Fruit fly (Drosophila melanogaster): ENCODE data around the gene Gnmt.

DNA sequence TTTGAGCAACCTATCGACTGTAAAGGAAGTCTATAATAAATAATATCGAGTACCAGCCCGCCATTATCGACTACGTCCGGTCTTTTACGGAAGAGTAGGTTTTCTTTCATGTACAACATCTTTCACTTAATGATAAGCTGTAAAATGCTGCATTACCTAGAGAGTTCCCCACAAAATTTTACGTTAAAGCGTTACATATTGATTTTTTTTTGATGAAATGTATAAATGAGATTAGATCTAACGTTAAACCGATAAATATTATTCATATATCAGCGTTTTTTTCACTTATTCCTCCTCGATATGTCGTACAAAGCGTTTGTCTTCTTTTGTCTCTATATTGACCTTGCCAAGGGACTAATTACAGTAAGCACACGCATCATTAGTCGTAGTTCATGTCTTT lies 39.8 kb upstream of the Gnmt start, which contains the start of gene CG11598:
- TF ChIP-seq Hr83 (GFP tag; optimal IDR thresholded peaks at IDR 0.05; ENCODE audit: poor library complexity, severe bottlenecking) (no peak), lola (GFP tag; optimal IDR thresholded peaks at IDR 0.05) (no peak), Hr78 (GFP tag; optimal IDR thresholded peaks at IDR 0.05) (no peak), psq (GFP tag; optimal IDR thresholded peaks at IDR 0.05) (no peak), Jra (GFP tag; optimal IDR thresholded peaks at IDR 0.05) (no peak)
